Fruit fly (Drosophila melanogaster): ENCODE data around the gene Fer1HCH.
A peak's percentile ranks its signal among the peaks of the same experiment; 100 is the strongest.

Fer1HCH gene

dm6 chr3R:30388215-30388871 lies 365 bp upstream of the Fer1HCH start (continued):
- TF ChIP-seq HHEX (GFP tag; optimal IDR thresholded peaks at IDR 0.05) (peak; percentile 95), CG6765 (GFP tag; optimal IDR thresholded peaks at IDR 0.05) (peak; percentile 94), her (GFP tag; optimal IDR thresholded peaks at IDR 0.05) (peak; percentile 94), E2f2 (GFP tag; IDR thresholded peaks at IDR 0.05) (peak; percentile 67), tup (GFP tag; optimal IDR thresholded peaks at IDR 0.05) (peak; percentile 89), ftz-f1 (GFP tag; optimal IDR thresholded peaks at IDR 0.05) (peak; percentile 66), NC2β (GFP tag; optimal IDR thresholded peaks at IDR 0.05) (peak; percentile 93), eve (GFP tag; optimal IDR thresholded peaks at IDR 0.05) (peak; percentile 13 to 99), CG11504 (tag; optimal IDR thresholded peaks at IDR 0.05) (peak; percentile 97), Asciz (GFP tag; optimal IDR thresholded peaks at IDR 0.05) (peak; percentile 88), schlank (tag; optimal IDR thresholded peaks at IDR 0.05) (peak; percentile 88), ranshi (GFP tag; IDR thresholded peaks at IDR 0.05) (no peak; the same call in none of the 2 replicates), Hey (tag; optimal IDR thresholded peaks at IDR 0.05) (peak; percentile 81), CG14965 (GFP tag; optimal IDR thresholded peaks at IDR 0.05; ENCODE audit: borderline replicate concordance) (peak; percentile 85), CG15269 (tag; optimal IDR thresholded peaks at IDR 0.05) (peak; percentile 95), Doc3 (GFP tag; IDR thresholded peaks at IDR 0.05; ENCODE audit: partially characterized antibody) (no peak), CG7987 (GFP tag; optimal IDR thresholded peaks at IDR 0.05) (peak; percentile 74), Oaz (GFP tag; IDR thresholded peaks at IDR 0.05) (peak; percentile 86), CG34422 (GFP tag; IDR thresholded peaks at IDR 0.05) (peak; percentile 93), CG9932 (GFP tag; IDR thresholded peaks at IDR 0.05) (peak; percentile 90), CG17186 (GFP tag; optimal IDR thresholded peaks at IDR 0.05) (peak; percentile 88), Gsc (GFP tag; IDR thresholded peaks at IDR 0.05) (peak; percentile 82), CkIIα-i1 (GFP tag; IDR thresholded peaks at IDR 0.05) (no peak), tll (GFP tag; optimal IDR thresholded peaks at IDR 0.05) (peak; percentile 59 to 74), CG4360 (GFP tag; IDR thresholded peaks at IDR 0.05) (peak; percentile 93), ab (GFP tag; optimal IDR thresholded peaks at IDR 0.05) (peak; percentile 83), CG2875 (GFP tag; optimal IDR thresholded peaks at IDR 0.05) (peak; percentile 92), CrebB (tag; optimal IDR thresholded peaks at IDR 0.05) (peak; percentile 76), corto (GFP tag; optimal IDR thresholded peaks at IDR 0.05) (peak; percentile 57), az2 (GFP tag; optimal IDR thresholded peaks at IDR 0.05) (peak; percentile 97), CG6272 (GFP tag; IDR thresholded peaks at IDR 0.05) (peak; percentile 85), bsh (GFP tag; optimal IDR thresholded peaks at IDR 0.05) (peak; percentile 86 to 94), Pdp1 (GFP tag; optimal IDR thresholded peaks at IDR 0.05) (peak; percentile 98), CG17361 (GFP tag; IDR thresholded peaks at IDR 0.05) (peak; percentile 100), CG10321 (GFP tag; IDR thresholded peaks at IDR 0.05) (peak; percentile 58; the same call in 1 of the 2 replicates), lmd (GFP tag; IDR thresholded peaks at IDR 0.05) (peak; percentile 95), maf-S (GFP tag; optimal IDR thresholded peaks at IDR 0.05) (peak; percentile 95), CTCF (GFP tag; optimal IDR thresholded peaks at IDR 0.05) (peak; percentile 50), Hand (GFP tag; optimal IDR thresholded peaks at IDR 0.05) (peak; percentile 94), Lhr (GFP tag; optimal IDR thresholded peaks at IDR 0.05) (peak; percentile 94), CG9215 (GFP tag; IDR thresholded peaks at IDR 0.05) (peak; percentile 93), pfk (GFP tag; optimal IDR thresholded peaks at IDR 0.05) (no peak), gcm2 (GFP tag; optimal IDR thresholded peaks at IDR 0.05) (peak; percentile 54), CG11093 (GFP tag; IDR thresholded peaks at IDR 0.05) (peak; percentile 93), cad (GFP tag; optimal IDR thresholded peaks at IDR 0.05) (no peak), Abd-B (GFP tag; optimal IDR thresholded peaks at IDR 0.05) (peak; percentile 95), CG43689 (GFP tag; IDR thresholded peaks at IDR 0.05) (peak; percentile 34; the same call in 1 of the 2 replicates), ssp (GFP tag; IDR thresholded peaks at IDR 0.05) (peak; percentile 79), CG9797 (GFP tag; optimal IDR thresholded peaks at IDR 0.05) (peak; percentile 53), Fer2 (tag; optimal IDR thresholded peaks at IDR 0.05) (peak; percentile 90)
